Worm (Caenorhabditis elegans): ENCODE data around the gene Y53F4B.43.

The Y53F4B.43 gene

ce11 chrII:15026389-15026788, 38.1 kb downstream of the Y53F4B.43 start:
- TF ChIP-seq nfya-1 (tag; optimal IDR thresholded peaks at IDR 0.05; ENCODE audit: insufficient read depth), result no peak
- no peak for TF ChIP-seq ztf-4 (tag; optimal IDR thresholded peaks at IDR 0.05)
- no peak for TF ChIP-seq nhr-23 (tag; optimal IDR thresholded peaks at IDR 0.05)
- TF ChIP-seq lsy-12 (tag; optimal IDR thresholded peaks at IDR 0.05), result no peak
- no peak for TF ChIP-seq ceh-16 (tag; optimal IDR thresholded peaks at IDR 0.05)
- TF ChIP-seq lin-39 (tag; optimal IDR thresholded peaks at IDR 0.05), result no peak
- no peak for TF ChIP-seq ama-1 (optimal IDR thresholded peaks at IDR 0.05)

- TF ChIP-seq lin-15B (tag; optimal IDR thresholded peaks at IDR 0.05), result no peak
- TF ChIP-seq elt-1 (tag; optimal IDR thresholded peaks at IDR 0.05), result no peak
- no peak for TF ChIP-seq jun-1 (tag; optimal IDR thresholded peaks at IDR 0.05)
- TF ChIP-seq nhr-76 (tag; optimal IDR thresholded peaks at IDR 0.05), result no peak
- TF ChIP-seq hmg-11 (tag; optimal IDR thresholded peaks at IDR 0.05), result no peak
- no peak for TF ChIP-seq ztf-4 (tag; optimal IDR thresholded peaks at IDR 0.05)
- TF ChIP-seq pha-4 (tag; optimal IDR thresholded peaks at IDR 0.05), result no peak
- TF ChIP-seq aly-2 (tag; optimal IDR thresholded peaks at IDR 0.05), result no peak
- no peak for TF ChIP-seq nhr-25 (tag; optimal IDR thresholded peaks at IDR 0.05)
- no peak for TF ChIP-seq nhr-23 (tag; optimal IDR thresholded peaks at IDR 0.05)
Observed at ce11 chrII:15037782-15038181, 49.5 kb downstream of the Y53F4B.43 start, which contains the start of gene Y53F4B.14. Gene Y53F4B.14, plus strand, starts transcription at chrII:15037991.

ce11 chrII:15039104-15039503, 50.8 kb downstream of the Y53F4B.43 start, which contains the start of gene trip-4:
Gene trip-4, plus strand, starts transcription at chrII:15039404.
- no peak for TF ChIP-seq nhr-23 (tag; optimal IDR thresholded peaks at IDR 0.05)
